Worm (Caenorhabditis elegans): ENCODE data around the gene Y5F2A.4.

Y5F2A.4 gene

ce11 chrIV:11026648-11027047 lies 51.7 kb downstream of the Y5F2A.4 start:
- TF ChIP-seq egl-27 (tag; optimal IDR thresholded peaks at IDR 0.05) (no peak), ztf-1 (GFP tag; conservative IDR thresholded peaks at IDR 0.05) (no peak), nhr-23 (tag; optimal IDR thresholded peaks at IDR 0.05) (no peak), sma-3 (GFP tag; optimal IDR thresholded peaks at IDR 0.05) (no peak), sem-4 (tag; optimal IDR thresholded peaks at IDR 0.05) (no peak), ztf-4 (tag; optimal IDR thresholded peaks at IDR 0.05) (peak; percentile 48), nhr-129 (tag; optimal IDR thresholded peaks at IDR 0.05) (peak; percentile 46), lin-11 (tag; optimal IDR thresholded peaks at IDR 0.05) (no peak), gmeb-1 (tag; optimal IDR thresholded peaks at IDR 0.05) (no peak), C34F6.9 (tag; optimal IDR thresholded peaks at IDR 0.05) (peak; percentile 63), unc-55 (GFP tag; optimal IDR thresholded peaks at IDR 0.05) (peak; percentile 40), lsy-2 (tag; optimal IDR thresholded peaks at IDR 0.05) (peak in 1 of 2 experiments; percentile 58), sma-9 (GFP tag; optimal IDR thresholded peaks at IDR 0.05) (peak; percentile 27), sma-9 (tag; optimal IDR thresholded peaks at IDR 0.05) (no peak), crh-2 (tag; optimal IDR thresholded peaks at IDR 0.05) (peak; percentile 22), alr-1 (tag; optimal IDR thresholded peaks at IDR 0.05) (no peak)
